Fruit fly (Drosophila melanogaster) whole organism, wandering third instar larva: ENCODE data around the gene Orct2.

Experiments
- Abd-B ChIP-seq: fragments of >200 bp; optimal IDR thresholded peaks from 2 replicates; lab custom pipeline; 2017; ENCODE audit warnings: missing biosample characterization, missing genetic modification characterization
- CG32264 ChIP-seq: fragments of 200-800 bp; sonication (Bioruptor generic); optimal IDR thresholded peaks from 2 replicates; lab custom pipeline; 2016; ENCODE audit warnings: missing biosample characterization, missing genetic modification characterization
- CG9705 ChIP-seq: fragments of 200-800 bp; sonication (Bioruptor generic); optimal IDR thresholded peaks from 2 replicates; lab custom pipeline; 2018; ENCODE audit warnings: missing biosample characterization, mild to moderate bottlenecking, missing genetic modification characterization
- CrebA ChIP-seq: fragments of 200-800 bp; sonication (Bioruptor generic); optimal IDR thresholded peaks from 2 replicates; lab custom pipeline; 2016; ENCODE audit warnings: missing biosample characterization, mild to moderate bottlenecking, missing genetic modification characterization, borderline replicate concordance
- Dfd ChIP-seq: fragments of >200 bp; optimal IDR thresholded peaks from 2 replicates; lab custom pipeline; 2017; ENCODE audit warnings: missing biosample characterization, missing genetic modification characterization
- Dif ChIP-seq: fragments of 200-275, 200-300 bp; sonication (Bioruptor generic); optimal IDR thresholded peaks from 2 replicates; lab custom pipeline; 2018; ENCODE audit warnings: missing biosample characterization, missing genetic modification characterization; ENCODE audit not compliant: partially characterized antibody
- GATAd ChIP-seq: sonication (Bioruptor generic); optimal IDR thresholded peaks from 2 replicates; lab custom pipeline; 2016; ENCODE audit warnings: missing biosample characterization, missing genetic modification characterization
- HLH106 ChIP-seq: fragments of 200-800 bp; optimal IDR thresholded peaks from 3 replicates; lab custom pipeline; 2019; ENCODE audit warnings: missing biosample characterization, mild to moderate bottlenecking, missing genetic modification characterization, moderate library complexity
- Hnf4 ChIP-seq: fragments of 200-800 bp; sonication (Bioruptor generic); optimal IDR thresholded peaks from 2 replicates; lab custom pipeline; 2016; ENCODE audit warnings: missing biosample characterization, mild to moderate bottlenecking, missing genetic modification characterization
- Hr78 ChIP-seq: fragments of >200 bp; optimal IDR thresholded peaks from 2 replicates; lab custom pipeline; 2017; ENCODE audit warnings: missing biosample characterization, missing genetic modification characterization
- Hr83 ChIP-seq: fragments of 200-300 bp; sonication (Bioruptor generic); optimal IDR thresholded peaks from 2 replicates; lab custom pipeline; 2016; ENCODE audit warnings: missing biosample characterization, mild to moderate bottlenecking, missing genetic modification characterization, moderate library complexity; ENCODE audit not compliant: poor library complexity, severe bottlenecking
- Jra ChIP-seq: sonication (Bioruptor generic); optimal IDR thresholded peaks from 2 replicates; lab custom pipeline; 2016; ENCODE audit warnings: missing biosample characterization, missing genetic modification characterization
- Mio ChIP-seq: sonication (Bioruptor generic); optimal IDR thresholded peaks from 2 replicates; lab custom pipeline; 2016; ENCODE audit warnings: missing biosample characterization, missing genetic modification characterization
- Myc ChIP-seq: fragments of >200 bp; optimal IDR thresholded peaks from 2 replicates; lab custom pipeline; 2017
- N ChIP-seq: fragments of >200 bp; optimal IDR thresholded peaks from 2 replicates; lab custom pipeline; 2018; ENCODE audit warnings: missing biosample characterization, missing external identifiers, missing genetic modification characterization
- OdsH ChIP-seq: fragments of 200-800 bp; sonication (Bioruptor generic); optimal IDR thresholded peaks from 2 replicates; lab custom pipeline; 2016; ENCODE audit warnings: missing biosample characterization, mild to moderate bottlenecking, missing genetic modification characterization
- Rel ChIP-seq, 2 experiments: fragments of 200-800 bp; sonication (Bioruptor generic) in 1 of 2; optimal IDR thresholded peaks; 2 replicates in 1 of 2; 3 replicates in 1 of 2; lab custom pipeline; 2016 to 2019; ENCODE audit warnings: mild to moderate bottlenecking in 2 of 2, missing biosample characterization in 2 of 2, missing genetic modification characterization in 2 of 2, moderate library complexity in 1 of 2
- Sp1 ChIP-seq: fragments of 200-800 bp; sonication (Bioruptor generic); optimal IDR thresholded peaks from 3 replicates; lab custom pipeline; 2019; ENCODE audit warnings: missing biosample characterization, mild to moderate bottlenecking, missing genetic modification characterization, moderate library complexity
- Vsx2 ChIP-seq: fragments of 200-300, 225-300 bp; sonication (Bioruptor generic); optimal IDR thresholded peaks from 2 replicates; lab custom pipeline; 2018; ENCODE audit warnings: missing biosample characterization, missing genetic modification characterization; ENCODE audit not compliant: partially characterized antibody
- br ChIP-seq: fragments of 200-800 bp; sonication (Bioruptor generic); optimal IDR thresholded peaks from 2 replicates; lab custom pipeline; 2016; ENCODE audit warnings: missing biosample characterization, missing genetic modification characterization
- brk ChIP-seq: fragments of 200-800 bp; sonication (Bioruptor generic); optimal IDR thresholded peaks from 2 replicates; lab custom pipeline; 2016; ENCODE audit warnings: missing biosample characterization, mild to moderate bottlenecking, missing genetic modification characterization
- dl ChIP-seq, 2 experiments: fragments of 175-275, 200-275 bp in 1 of 2; fragments of 200-275 bp in 1 of 2; sonication (Bioruptor generic); optimal IDR thresholded peaks; lab custom pipeline; 2018; ENCODE audit warnings: mild to moderate bottlenecking in 2 of 2, missing biosample characterization in 2 of 2, missing genetic modification characterization in 2 of 2, moderate library complexity in 2 of 2; ENCODE audit not compliant: partially characterized antibody in 2 of 2, insufficient read depth in 1 of 2
- dmrt93B ChIP-seq: fragments of 200-800 bp; sonication (Bioruptor generic); optimal IDR thresholded peaks from 2 replicates; lab custom pipeline; 2018; ENCODE audit warnings: missing biosample characterization, mild to moderate bottlenecking, missing genetic modification characterization
- dsf ChIP-seq: sonication (Bioruptor generic); optimal IDR thresholded peaks from 2 replicates; lab custom pipeline; 2016; ENCODE audit warnings: missing biosample characterization, missing genetic modification characterization, borderline replicate concordance
- ey ChIP-seq: fragments of 200-800 bp; sonication (Bioruptor generic); optimal IDR thresholded peaks from 2 replicates; lab custom pipeline; 2016; ENCODE audit warnings: missing biosample characterization, missing genetic modification characterization
- foxo ChIP-seq, 2 experiments: fragments of 200-800 bp; sonication (Bioruptor generic); optimal IDR thresholded peaks; 2 replicates in 1 of 2; 3 replicates in 1 of 2; lab custom pipeline; 2016 to 2017; ENCODE audit warnings: missing biosample characterization in 2 of 2, missing genetic modification characterization in 2 of 2
- fru ChIP-seq: fragments of 200-800 bp; sonication (Bioruptor generic); optimal IDR thresholded peaks from 3 replicates; lab custom pipeline; 2016; ENCODE audit warnings: missing biosample characterization, mild to moderate bottlenecking, missing genetic modification characterization
- h ChIP-seq: fragments of 200-800 bp; sonication (Bioruptor generic); optimal IDR thresholded peaks from 3 replicates; lab custom pipeline; 2016; ENCODE audit warnings: missing biosample characterization, mild to moderate bottlenecking, missing genetic modification characterization
- jim ChIP-seq: fragments of 175-275, 200-325 bp; sonication (Bioruptor generic); optimal IDR thresholded peaks from 2 replicates; lab custom pipeline; 2016; ENCODE audit warnings: missing biosample characterization, mild to moderate bottlenecking, missing genetic modification characterization
- lola ChIP-seq: fragments of >200 bp; optimal IDR thresholded peaks from 2 replicates; lab custom pipeline; 2017; ENCODE audit warnings: missing biosample characterization, missing genetic modification characterization
- pan ChIP-seq: fragments of >200 bp; optimal IDR thresholded peaks from 2 replicates; lab custom pipeline; 2017
- psq ChIP-seq: fragments of 200-800 bp; sonication (Bioruptor generic); optimal IDR thresholded peaks from 3 replicates; lab custom pipeline; 2017; ENCODE audit warnings: missing biosample characterization, mild to moderate bottlenecking, missing genetic modification characterization, moderate library complexity
- rgr ChIP-seq: fragments of 200-800 bp; sonication (Bioruptor generic); optimal IDR thresholded peaks from 3 replicates; lab custom pipeline; 2016; ENCODE audit warnings: missing biosample characterization, mild to moderate bottlenecking, missing genetic modification characterization
- sage ChIP-seq: fragments of 200-800 bp; sonication (Bioruptor generic); optimal IDR thresholded peaks from 2 replicates; lab custom pipeline; 2016; ENCODE audit warnings: missing biosample characterization, mild to moderate bottlenecking, missing genetic modification characterization
- sv ChIP-seq: fragments of 200-800 bp; sonication (Bioruptor generic); optimal IDR thresholded peaks from 3 replicates; lab custom pipeline; 2016; ENCODE audit warnings: missing biosample characterization, missing genetic modification characterization
- tai ChIP-seq: sonication (Bioruptor generic); optimal IDR thresholded peaks from 2 replicates; lab custom pipeline; 2016; ENCODE audit warnings: missing biosample characterization, missing genetic modification characterization
- usp ChIP-seq: fragments of >200 bp; optimal IDR thresholded peaks from 2 replicates; lab custom pipeline; 2017; ENCODE audit warnings: missing biosample characterization, missing genetic modification characterization
- woc ChIP-seq: sonication (Bioruptor generic); optimal IDR thresholded peaks from 2 replicates; lab custom pipeline; 2016; ENCODE audit warnings: missing biosample characterization, mild to moderate bottlenecking, missing genetic modification characterization

Orct2 gene

dm6 chr3R:24268293-24268692 is 4.5 kb upstream of the Orct2 start:
- TF ChIP-seq Rel (GFP tag; optimal IDR thresholded peaks at IDR 0.05; lab: Kevin White, UChicago) (no peak), Rel (tag; optimal IDR thresholded peaks at IDR 0.05; lab: Kevin White, UChicago) (peak; percentile 85), GATAd (GFP tag; lab: Kevin White, UChicago) (no peak)

- TF ChIP-seq foxo (GFP tag; optimal IDR thresholded peaks at IDR 0.05; lab: Kevin White, UChicago), result no peak
Measured at dm6 chr3R:24270034-24270433, 2.8 kb upstream of the Orct2 start.

DNA sequence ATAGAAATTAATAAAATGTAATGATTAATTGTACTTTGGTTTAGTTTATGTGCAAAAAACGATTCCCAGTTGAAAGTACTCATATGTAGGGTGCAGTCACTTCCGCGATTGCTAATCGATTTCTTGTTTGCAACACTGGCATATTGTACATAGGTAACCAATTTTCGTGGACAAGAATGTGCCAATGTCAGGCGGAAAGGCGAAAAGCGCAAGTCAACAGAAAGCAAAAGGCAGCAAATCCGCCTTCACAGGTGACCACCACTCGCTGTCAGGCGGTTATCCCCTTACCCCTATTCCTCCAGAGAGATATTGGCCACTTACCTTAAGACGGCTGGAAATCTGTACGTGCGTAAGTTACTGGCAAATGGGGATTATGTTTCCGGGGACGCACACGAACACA is 2.3 kb upstream of the Orct2 start:
- TF ChIP-seq Hr83 (GFP tag; lab: Kevin White, UChicago) (no peak), OdsH (GFP tag; lab: Kevin White, UChicago) (no peak)

- TF ChIP-seq Dfd (GFP tag; lab: Kevin White, UChicago), result no peak
- TF ChIP-seq h (GFP tag; lab: Kevin White, UChicago), result peak; percentile 64
- TF ChIP-seq CG32264 (GFP tag; lab: Kevin White, UChicago), result no peak
- peak; percentile 4 for TF ChIP-seq OdsH (GFP tag; lab: Kevin White, UChicago)
- no peak for TF ChIP-seq dl (GFP tag; optimal IDR thresholded peaks at IDR 0.05; lab: Kevin White, UChicago; ENCODE audit: insufficient read depth in 1 of 2, partially characterized antibody in 2 of 2)
- no peak for TF ChIP-seq Abd-B (GFP tag; lab: Kevin White, UChicago)
- peak; percentile 12 for TF ChIP-seq br
- TF ChIP-seq Hr78 (GFP tag; lab: Kevin White, UChicago), result no peak
- TF ChIP-seq CrebA (GFP tag; lab: Kevin White, UChicago), result no peak
- TF ChIP-seq dmrt93B (GFP tag; lab: Kevin White, UChicago), result no peak
- TF ChIP-seq sv, result no peak
- TF ChIP-seq foxo (GFP tag; optimal IDR thresholded peaks at IDR 0.05; lab: Kevin White, UChicago), result no peak
- TF ChIP-seq jim (GFP tag; lab: Kevin White, UChicago), result peak; percentile 1
- TF ChIP-seq Hr83 (GFP tag; lab: Kevin White, UChicago), result peak; percentile 61
- no peak for TF ChIP-seq CG9705 (GFP tag; lab: Kevin White, UChicago)
- no peak for TF ChIP-seq tai (GFP tag; lab: Kevin White, UChicago)
- no peak for TF ChIP-seq lola (GFP tag; lab: Kevin White, UChicago)
- TF ChIP-seq Vsx2 (GFP tag; lab: Kevin White, UChicago), result no peak
- no peak for TF ChIP-seq ey
- no peak for TF ChIP-seq brk
- TF ChIP-seq fru (GFP tag; lab: Kevin White, UChicago), result no peak
- TF ChIP-seq Sp1 (GFP tag; lab: Kevin White, UChicago), result peak; percentile 36
- no peak for TF ChIP-seq psq (GFP tag; lab: Kevin White, UChicago)
- TF ChIP-seq sage (GFP tag; lab: Kevin White, UChicago), result no peak
- no peak for TF ChIP-seq Mio (GFP tag; lab: Kevin White, UChicago)
- TF ChIP-seq dsf (GFP tag; lab: Kevin White, UChicago), result no peak
- TF ChIP-seq HLH106 (tag; lab: Kevin White, UChicago), result peak; percentile 17
- TF ChIP-seq woc (GFP tag; lab: Kevin White, UChicago), result no peak
- no peak for TF ChIP-seq N
- TF ChIP-seq Jra, result peak; percentile 57
- no peak for TF ChIP-seq GATAd (GFP tag; lab: Kevin White, UChicago)
- TF ChIP-seq Hnf4, result no peak
- TF ChIP-seq Myc (lab: Kevin White, UChicago), result peak; percentile 54
- TF ChIP-seq rgr, result peak; percentile 1
- TF ChIP-seq Dif (GFP tag; lab: Kevin White, UChicago), result peak; percentile 49
- no peak for TF ChIP-seq Rel (GFP tag; optimal IDR thresholded peaks at IDR 0.05; lab: Kevin White, UChicago)
- TF ChIP-seq Rel (tag; optimal IDR thresholded peaks at IDR 0.05; lab: Kevin White, UChicago), result peak; percentile 85
- TF ChIP-seq pan (lab: Kevin White, UChicago), result no peak
- TF ChIP-seq usp, result no peak
Measured at dm6 chr3R:24271071-24271470, 1.8 kb upstream of the Orct2 start, which contains the start of gene jar. TSS of gene jar (minus strand) at chr3R:24271233.
